Fruit fly (Drosophila melanogaster): Measurements from ENCODE around the gene Tk.
A peak's percentile ranks its signal among the peaks of the same experiment; 100 is the strongest.

Tk gene

dm6 chr3R:11974631-11975030 is 30.6 kb downstream of the Tk start, which contains the start of gene Tango9 (continued):
- TF ChIP-seq CG34224 (GFP tag; IDR thresholded peaks at IDR 0.05; ENCODE audit: partially characterized antibody) (no peak), CG12219 (GFP tag; optimal IDR thresholded peaks at IDR 0.05) (no peak), sens-2 (GFP tag; IDR thresholded peaks at IDR 0.05) (no peak)

dm6 chr3R:11973826-11974225 is 31.4 kb downstream of the Tk start:
- TF ChIP-seq wor (GFP tag; IDR thresholded peaks at IDR 0.05) (no peak), fd102C (GFP tag; optimal IDR thresholded peaks at IDR 0.05) (no peak), Bgb (GFP tag; IDR thresholded peaks at IDR 0.05; ENCODE audit: partially characterized antibody) (0 out of 2 replicates have a peak, but pooled peaks have one; percentile 10), Med (GFP tag) (peak; percentile 35)

dm6 chr3R:11971394-11971793 is 33.9 kb downstream of the Tk start, which contains the start of gene GC2:
Gene GC2, plus strand, starts transcription at chr3R:11971694.
- TF ChIP-seq CG3838 (GFP tag; optimal IDR thresholded peaks at IDR 0.05) = no peak
- TF ChIP-seq CG14667 (GFP tag; IDR thresholded peaks at IDR 0.05) = no peak
- no peak for TF ChIP-seq MBD-R2 (GFP tag; IDR thresholded peaks at IDR 0.05)
- TF ChIP-seq CG7928 (GFP tag; optimal IDR thresholded peaks at IDR 0.05) = no peak
- no peak for TF ChIP-seq CG16815 (GFP tag; optimal IDR thresholded peaks at IDR 0.05)
- TF ChIP-seq org-1 (GFP tag; optimal IDR thresholded peaks at IDR 0.05) = no peak
- TF ChIP-seq da (GFP tag; optimal IDR thresholded peaks at IDR 0.05) = no peak
- no peak for TF ChIP-seq sim (GFP tag; IDR thresholded peaks at IDR 0.05)
- TF ChIP-seq BEAF-32 (GFP tag; optimal IDR thresholded peaks at IDR 0.05) = no peak
- no peak for TF ChIP-seq salm (tag; optimal IDR thresholded peaks at IDR 0.05)
- TF ChIP-seq CG9215 (GFP tag; IDR thresholded peaks at IDR 0.05) = no peak
- no peak for TF ChIP-seq emc (GFP tag; optimal IDR thresholded peaks at IDR 0.05)
- TF ChIP-seq cato (GFP tag; optimal IDR thresholded peaks at IDR 0.05; ENCODE audit: borderline replicate concordance) = no peak
- TF ChIP-seq CG13424 (tag; optimal IDR thresholded peaks at IDR 0.05) = no peak
- TF ChIP-seq CG4617 (GFP tag; optimal IDR thresholded peaks at IDR 0.05; ENCODE audit: borderline replicate concordance) = no peak
- no peak for TF ChIP-seq CG12391 (tag; optimal IDR thresholded peaks at IDR 0.05)
- no peak for TF ChIP-seq abd-A (tag; optimal IDR thresholded peaks at IDR 0.05)
- TF ChIP-seq CG34224 (GFP tag; IDR thresholded peaks at IDR 0.05; ENCODE audit: partially characterized antibody) = no peak
- TF ChIP-seq CG14860 (GFP tag; IDR thresholded peaks at IDR 0.05; ENCODE audit: partially characterized antibody) = no peak

- TF ChIP-seq NFAT (GFP tag; IDR thresholded peaks at IDR 0.05) (no peak), fd3F (GFP tag; optimal IDR thresholded peaks at IDR 0.05) (peak; percentile 1), CG4424 (GFP tag; optimal IDR thresholded peaks at IDR 0.05) (no peak), dan (GFP tag; IDR thresholded peaks at IDR 0.05) (no peak), Dip2 (GFP tag; IDR thresholded peaks at IDR 0.05) (no peak), Hr3 (GFP tag; optimal IDR thresholded peaks at IDR 0.05) (no peak), al (GFP tag; IDR thresholded peaks at IDR 0.05) (no peak), Dll (GFP tag; IDR thresholded peaks at IDR 0.05; ENCODE audit: partially characterized antibody) (no peak), CG30403 (GFP tag; optimal IDR thresholded peaks at IDR 0.05) (peak; percentile 24), CG3281 (GFP tag; optimal IDR thresholded peaks at IDR 0.05) (peak; percentile 8), row (GFP tag; IDR thresholded peaks at IDR 0.05) (peak; percentile 45; the same call in 2 of the 3 replicates), CG11093 (GFP tag; IDR thresholded peaks at IDR 0.05) (no peak), slbo (GFP tag; IDR thresholded peaks at IDR 0.05) (peak; percentile 43), Dp (GFP tag; optimal IDR thresholded peaks at IDR 0.05) (no peak), Myb (GFP tag; optimal IDR thresholded peaks at IDR 0.05) (no peak), GATAe (GFP tag; conservative IDR thresholded peaks at IDR 0.05) (no peak), nau (GFP tag; optimal IDR thresholded peaks at IDR 0.05) (no peak), chm (GFP tag; IDR thresholded peaks at IDR 0.05) (no peak), pfk (GFP tag; optimal IDR thresholded peaks at IDR 0.05) (no peak), ara (GFP tag; IDR thresholded peaks at IDR 0.05) (no peak), Spps (tag; optimal IDR thresholded peaks at IDR 0.05) (no peak), tio (GFP tag; optimal IDR thresholded peaks at IDR 0.05) (peak; percentile 16), gt (GFP tag; IDR thresholded peaks at IDR 0.05) (no peak)
These were observed 36.1 kb downstream of the Tk start for dm6 chr3R:11969217-11969616.
